Worm (Caenorhabditis elegans) whole organism, L4 larva: ENCODE measurements around the gene bus-4.
A peak's percentile ranks its signal among the peaks of the same experiment; 100 is the strongest.
"Not testable (repeated sequence)": the region's sequence is repeated elsewhere in the genome, so short reads cannot be mapped to it uniquely, and the experiment has no call there.

Source experiments
- F37D6.2 ChIP-seq: sonication (generic microtip); optimal IDR thresholded peaks from 2 replicates; lab custom pipeline; 2016; ENCODE audit warnings: mild to moderate bottlenecking, missing genetic modification characterization, missing compliant biosample characterization
- R02D3.7 ChIP-seq: fragments of 150-350 bp; sonication (generic microtip); optimal IDR thresholded peaks from 3 replicates; lab custom pipeline; 2014; ENCODE audit warnings: missing biosample characterization, missing genetic modification characterization
- T26A8.4 ChIP-seq: fragments of 200-800 bp; sonication (Bioruptor generic); IDR thresholded peaks from 2 replicates; pipeline ENCODE4 v1.3.6; 2022; ENCODE audit warnings: missing genetic modification characterization, missing compliant biosample characterization
- Y48G9A.11 ChIP-seq: fragments of 200-800 bp; sonication (Bioruptor generic); IDR thresholded peaks from 2 replicates; pipeline ENCODE4 v1.3.6; 2022; ENCODE audit warnings: missing genetic modification reagents, missing genetic modification characterization, missing compliant biosample characterization
- ZK337.2 ChIP-seq: fragments of 200-800 bp; sonication (Bioruptor generic); IDR thresholded peaks from 2 replicates; pipeline ENCODE4 v1.3.6; 2022; ENCODE audit warnings: missing genetic modification reagents, missing genetic modification characterization, missing compliant biosample characterization
- aha-1 ChIP-seq: fragments of 150-350 bp; peaks from one replicate; lab custom pipeline; 2014; ENCODE audit warnings: missing biosample characterization, missing genetic modification characterization
- arid-1 ChIP-seq: fragments of 200-800 bp; sonication (Bioruptor generic); conservative IDR thresholded peaks from 2 replicates; pipeline ENCODE4 v1.3.6; 2022; ENCODE audit warnings: missing genetic modification reagents, missing genetic modification characterization, missing compliant biosample characterization
- ceh-20 ChIP-seq: fragments of 200-800 bp; sonication (Bioruptor generic); IDR thresholded peaks from 2 replicates; pipeline ENCODE4 v1.3.6; 2022; ENCODE audit warnings: missing genetic modification reagents, missing genetic modification characterization, missing compliant biosample characterization
- ceh-82 ChIP-seq: sonication (generic microtip); optimal IDR thresholded peaks from 2 replicates; lab custom pipeline; 2017; ENCODE audit warnings: missing biosample characterization, missing genetic modification characterization
- cey-2 ChIP-seq: sonication (generic microtip); optimal IDR thresholded peaks from 3 replicates; lab custom pipeline; 2017; ENCODE audit warnings: missing genetic modification characterization, mild to moderate bottlenecking, missing compliant biosample characterization, antibody characterized with exemption, borderline replicate concordance; ENCODE audit not compliant: insufficient read depth
- ctbp-1 ChIP-seq: fragments of 200-800 bp; sonication (Bioruptor generic); IDR thresholded peaks from 2 replicates; pipeline ENCODE4 v1.3.6; 2022; ENCODE audit warnings: missing genetic modification reagents, missing genetic modification characterization, missing compliant biosample characterization
- daf-12 ChIP-seq: fragments of 150-350 bp; optimal IDR thresholded peaks from 2 replicates; lab custom pipeline; 2014; ENCODE audit warnings: missing biosample characterization, missing genetic modification reagents, missing genetic modification characterization
- daf-16 ChIP-seq, 3 experiments: sonication (generic microtip); optimal IDR thresholded peaks; 2 replicates each; lab custom pipeline; 2016 to 2017; ENCODE audit warnings: missing genetic modification characterization in 3 of 3, missing genetic modification reagents in 3 of 3, mild to moderate bottlenecking in 2 of 3, missing compliant biosample characterization in 2 of 3, missing biosample characterization in 1 of 3, moderate library complexity in 1 of 3
- daf-19 ChIP-seq: fragments of 200-800 bp; sonication (Bioruptor generic); conservative IDR thresholded peaks from 2 replicates; pipeline ENCODE4 v1.3.6; 2022; ENCODE audit warnings: missing genetic modification characterization, missing compliant biosample characterization
- daf-8 ChIP-seq: fragments of 200-800 bp; sonication (Bioruptor generic); IDR thresholded peaks from 2 replicates; pipeline ENCODE4 v1.3.6; 2022; ENCODE audit warnings: missing genetic modification characterization, missing compliant biosample characterization
- dmd-6 ChIP-seq: fragments of 200-800 bp; sonication (Bioruptor generic); IDR thresholded peaks from 2 replicates; pipeline ENCODE4 v1.3.6; 2022; ENCODE audit warnings: missing genetic modification reagents, missing genetic modification characterization, missing compliant biosample characterization
- dmd-9 ChIP-seq: fragments of 200-800 bp; sonication (Bioruptor generic); IDR thresholded peaks from 2 replicates; pipeline ENCODE4 v1.3.6; 2022; ENCODE audit warnings: missing genetic modification reagents, missing genetic modification characterization, missing compliant biosample characterization
- dpl-1 ChIP-seq: fragments of 150-350 bp; optimal IDR thresholded peaks from 2 replicates; lab custom pipeline; 2014; ENCODE audit warnings: missing biosample characterization, missing genetic modification reagents, missing genetic modification characterization
- dve-1 ChIP-seq: sonication (generic microtip); optimal IDR thresholded peaks from 2 replicates; lab custom pipeline; 2017; ENCODE audit warnings: antibody characterized with exemption, mild to moderate bottlenecking, missing genetic modification characterization, missing compliant biosample characterization; ENCODE audit not compliant: insufficient read depth
- egl-43 ChIP-seq: fragments of 200-800 bp; sonication (Bioruptor generic); IDR thresholded peaks from 2 replicates; pipeline ENCODE4 v1.3.6; 2022; ENCODE audit warnings: missing genetic modification reagents, missing genetic modification characterization, missing compliant biosample characterization
- hif-1 ChIP-seq, 2 experiments: sonication (generic microtip); optimal IDR thresholded peaks; 2 replicates each; lab custom pipeline; 2016 to 2017; ENCODE audit warnings: missing compliant biosample characterization in 2 of 2, missing genetic modification characterization in 2 of 2, missing genetic modification reagents in 2 of 2, missing genotype in 2 of 2, mild to moderate bottlenecking in 1 of 2
- lim-7 ChIP-seq: fragments of 200-800 bp; sonication (Bioruptor generic); IDR thresholded peaks from 2 replicates; pipeline ENCODE4 v1.3.6; 2022; ENCODE audit warnings: missing genetic modification characterization, missing compliant biosample characterization
- lin-1 ChIP-seq: fragments of 200-800 bp; sonication (Bioruptor generic); IDR thresholded peaks from 2 replicates; pipeline ENCODE4 v1.3.6; 2022; ENCODE audit warnings: missing genetic modification reagents, missing genetic modification characterization, missing compliant biosample characterization
- lin-29 ChIP-seq: fragments of 200-800 bp; sonication (Bioruptor generic); IDR thresholded peaks from 2 replicates; pipeline ENCODE4 v1.3.6; 2022; ENCODE audit warnings: missing genetic modification reagents, missing genetic modification characterization, missing compliant biosample characterization
- lin-38 ChIP-seq: fragments of 200-800 bp; sonication (Bioruptor generic); IDR thresholded peaks from 2 replicates; pipeline ENCODE4 v1.3.6; 2022; ENCODE audit warnings: missing genetic modification reagents, missing genetic modification characterization, missing compliant biosample characterization
- lsy-2 ChIP-seq, 2 experiments: fragments of 150-350 bp in 1 of 2; sonication (generic microtip) in 1 of 2; optimal IDR thresholded peaks; 2 replicates each; lab custom pipeline; 2014 to 2017; ENCODE audit warnings: missing biosample characterization in 2 of 2, missing genetic modification characterization in 2 of 2
- madf-5 ChIP-seq, 2 experiments: fragments of 200-800 bp; sonication (Bioruptor generic); IDR thresholded peaks; 2 replicates each; pipeline ENCODE4 v1.3.6; 2022; ENCODE audit warnings: missing compliant biosample characterization in 2 of 2, missing genetic modification characterization in 2 of 2
- madf-9 ChIP-seq: fragments of 200-800 bp; sonication (Bioruptor generic); conservative IDR thresholded peaks from 2 replicates; pipeline ENCODE4 v1.3.6; 2022; ENCODE audit warnings: missing genetic modification reagents, missing genetic modification characterization, missing compliant biosample characterization
- mdt-29 ChIP-seq: fragments of 200-800 bp; sonication (Bioruptor generic); IDR thresholded peaks from 2 replicates; pipeline ENCODE4 v1.3.6; 2022; ENCODE audit warnings: missing genetic modification reagents, missing genetic modification characterization, missing compliant biosample characterization
- mep-1 ChIP-seq: fragments of 150-350 bp; sonication (generic microtip); optimal IDR thresholded peaks from 3 replicates; lab custom pipeline; 2014; ENCODE audit warnings: missing biosample characterization, missing genetic modification characterization
- mes-2 ChIP-seq: sonication (generic microtip); optimal IDR thresholded peaks from 2 replicates; lab custom pipeline; 2016; ENCODE audit warnings: missing genotype, mild to moderate bottlenecking, missing genetic modification characterization, missing compliant biosample characterization; ENCODE audit not compliant: poor library complexity, severe bottlenecking
- mxl-2 ChIP-seq: fragments of 200-800 bp; sonication (Bioruptor generic); conservative IDR thresholded peaks from 2 replicates; pipeline ENCODE4 v1.3.6; 2022; ENCODE audit warnings: missing genetic modification reagents, missing genetic modification characterization, missing compliant biosample characterization
- nhr-10 ChIP-seq: fragments of 150-350 bp; optimal IDR thresholded peaks from 2 replicates; lab custom pipeline; 2014; ENCODE audit warnings: missing biosample characterization, missing genetic modification characterization
- nhr-25 ChIP-seq: sonication (generic microtip); optimal IDR thresholded peaks from 2 replicates; lab custom pipeline; 2017; ENCODE audit warnings: missing genetic modification characterization, mild to moderate bottlenecking, missing compliant biosample characterization, antibody characterized with exemption, moderate library complexity, borderline replicate concordance; ENCODE audit not compliant: insufficient read depth
- nhr-41 ChIP-seq: fragments of 200-800 bp; sonication (Bioruptor generic); IDR thresholded peaks from 2 replicates; pipeline ENCODE4 v1.3.6; 2022; ENCODE audit warnings: missing genetic modification reagents, missing genetic modification characterization, missing compliant biosample characterization
- pha-4 ChIP-seq, 2 experiments: fragments of 150-350 bp in 1 of 2; fragments of 200-800 bp in 1 of 2; sonication (Bioruptor generic) in 1 of 2; IDR thresholded peaks in 1 of 2; optimal IDR thresholded peaks in 1 of 2; 2 replicates each; pipeline versions ENCODE4 v1.3.6 to Lab custom; 2014 to 2022; ENCODE audit warnings: missing genetic modification characterization in 2 of 2, missing genetic modification reagents in 2 of 2, missing biosample characterization in 1 of 2, missing compliant biosample characterization in 1 of 2
- rbr-2 ChIP-seq: sonication (generic microtip); optimal IDR thresholded peaks from 2 replicates; lab custom pipeline; 2016; ENCODE audit warnings: missing genotype, missing genetic modification characterization, missing compliant biosample characterization
- set-16 ChIP-seq: fragments of 200-800 bp; sonication (Bioruptor generic); IDR thresholded peaks from 2 replicates; pipeline ENCODE4 v1.3.6; 2022; ENCODE audit warnings: missing genetic modification reagents, missing genetic modification characterization, missing compliant biosample characterization
- skn-1 ChIP-seq: fragments of 150-350 bp; optimal IDR thresholded peaks from 2 replicates; lab custom pipeline; 2014; ENCODE audit warnings: missing biosample characterization, missing genetic modification characterization
- spr-1 ChIP-seq: sonication (generic microtip); optimal IDR thresholded peaks from 2 replicates; lab custom pipeline; 2016; ENCODE audit warnings: mild to moderate bottlenecking, missing genetic modification characterization, missing compliant biosample characterization
- tag-97 ChIP-seq: fragments of 200-800 bp; sonication (Bioruptor generic); IDR thresholded peaks from 2 replicates; pipeline ENCODE4 v1.3.6; 2022; ENCODE audit warnings: missing genetic modification characterization, missing compliant biosample characterization
- tra-1 ChIP-seq: fragments of 200-800 bp; sonication (Bioruptor generic); IDR thresholded peaks from 2 replicates; pipeline ENCODE4 v1.3.6; 2022; ENCODE audit warnings: missing genetic modification reagents, missing genetic modification characterization, missing compliant biosample characterization
- unc-130 ChIP-seq: sonication (generic microtip); optimal IDR thresholded peaks from 2 replicates; lab custom pipeline; 2016; ENCODE audit warnings: missing genetic modification reagents, missing genetic modification characterization, missing compliant biosample characterization
- unc-62 ChIP-seq, 3 experiments: fragments of 150-350 bp in 1 of 3; sonication (generic microtip); optimal IDR thresholded peaks in 2 of 3; peaks in 1 of 3; 1 replicate in 1 of 3; 2 replicates in 2 of 3; lab custom pipeline; 2014 to 2017; ENCODE audit warnings: missing biosample characterization in 3 of 3, missing genetic modification characterization in 3 of 3, missing genetic modification reagents in 3 of 3, missing genotype in 1 of 3
- vab-7 ChIP-seq: fragments of 200-800 bp; sonication (Bioruptor generic); IDR thresholded peaks from 2 replicates; pipeline ENCODE4 v1.3.6; 2022; ENCODE audit warnings: missing genetic modification reagents, missing genetic modification characterization, missing compliant biosample characterization
- zfp-3 ChIP-seq: fragments of 200-800 bp; sonication (Bioruptor generic); conservative IDR thresholded peaks from 2 replicates; pipeline ENCODE4 v1.3.6; 2022; ENCODE audit warnings: missing genetic modification reagents, missing genetic modification characterization, missing compliant biosample characterization

Gene bus-4

DNA sequence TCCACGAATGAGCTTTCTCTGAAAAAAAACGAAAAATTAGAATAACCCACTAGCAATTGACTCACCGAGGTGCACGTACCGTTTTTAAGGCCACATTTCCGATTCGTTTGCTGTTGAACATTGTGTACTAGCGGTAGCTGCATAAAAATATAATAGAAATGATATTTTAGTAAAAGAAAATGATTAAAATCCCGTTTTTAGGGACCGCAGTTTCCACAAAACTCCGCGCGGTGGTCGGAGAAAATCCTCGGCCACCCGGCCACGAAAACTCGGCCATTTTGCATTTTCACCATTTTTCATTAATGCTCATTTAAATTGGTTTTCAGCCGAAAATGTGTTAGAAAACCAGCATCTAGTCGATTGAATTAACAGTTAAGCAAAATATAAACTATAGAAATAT is 24.3 kb downstream of the bus-4 start, which contains the start of gene yars-2:
Gene yars-2 (minus strand): TSS at position 249 of the 400 bp plus-strand sequence.
- no peak for TF ChIP-seq F37D6.2
- TF ChIP-seq daf-19 (GFP tag; lab: Robert Waterston, UW): no peak
- TF ChIP-seq daf-12 (tag; lab: Kevin White, UChicago): no peak
- TF ChIP-seq daf-16 (GFP tag; optimal IDR thresholded peaks at IDR 0.05; lab: Kevin White, UChicago): no peak
- no peak for TF ChIP-seq daf-16 (tag; optimal IDR thresholded peaks at IDR 0.05; lab: Kevin White, UChicago)
- no peak for TF ChIP-seq ceh-20 (GFP tag; lab: Robert Waterston, UW)
- TF ChIP-seq cey-2: no peak
- no peak for TF ChIP-seq dmd-6 (GFP tag; lab: Robert Waterston, UW)
- no peak for TF ChIP-seq nhr-10 (tag; lab: Kevin White, UChicago)
- TF ChIP-seq vab-7 (GFP tag; lab: Robert Waterston, UW): no peak
- TF ChIP-seq ctbp-1 (GFP tag; lab: Robert Waterston, UW): no peak
- no peak for TF ChIP-seq mep-1
- peak; percentile 54 for TF ChIP-seq lin-38
- TF ChIP-seq unc-130 (GFP tag; lab: Kevin White, UChicago): peak; percentile 86
- TF ChIP-seq lim-7 (GFP tag; lab: Robert Waterston, UW): no peak
- no peak for TF ChIP-seq zfp-3
- TF ChIP-seq ceh-82 (tag; lab: Kevin White, UChicago): no peak
- peak in 1 of 2 experiments; percentile 91 for TF ChIP-seq unc-62 (GFP tag; optimal IDR thresholded peaks at IDR 0.05 in 1 of 2; lab: Kevin White, UChicago)
- TF ChIP-seq unc-62 (tag; optimal IDR thresholded peaks at IDR 0.05; lab: Kevin White, UChicago): no peak
- peak; percentile 17 for TF ChIP-seq dve-1 (tag; lab: Kevin White, UChicago)
- TF ChIP-seq rbr-2: peak; percentile 25
- no peak for TF ChIP-seq egl-43
- peak in 1 of 2 experiments; percentile 76 for TF ChIP-seq hif-1 (tag; optimal IDR thresholded peaks at IDR 0.05; lab: Kevin White, UChicago)
- no peak for TF ChIP-seq R02D3.7
- TF ChIP-seq skn-1 (tag; lab: Kevin White, UChicago): no peak
- TF ChIP-seq nhr-25: no peak
- no peak for TF ChIP-seq spr-1 (tag; lab: Kevin White, UChicago)
- TF ChIP-seq mes-2: peak; percentile 92
- peak; percentile 16 for TF ChIP-seq aha-1 (tag; lab: Kevin White, UChicago)
- TF ChIP-seq lsy-2 (tag; optimal IDR thresholded peaks at IDR 0.05; lab: Kevin White, UChicago): peak in 1 of 2 experiments; percentile 67
- TF ChIP-seq, all 104 proteins: peak for 9

DNA sequence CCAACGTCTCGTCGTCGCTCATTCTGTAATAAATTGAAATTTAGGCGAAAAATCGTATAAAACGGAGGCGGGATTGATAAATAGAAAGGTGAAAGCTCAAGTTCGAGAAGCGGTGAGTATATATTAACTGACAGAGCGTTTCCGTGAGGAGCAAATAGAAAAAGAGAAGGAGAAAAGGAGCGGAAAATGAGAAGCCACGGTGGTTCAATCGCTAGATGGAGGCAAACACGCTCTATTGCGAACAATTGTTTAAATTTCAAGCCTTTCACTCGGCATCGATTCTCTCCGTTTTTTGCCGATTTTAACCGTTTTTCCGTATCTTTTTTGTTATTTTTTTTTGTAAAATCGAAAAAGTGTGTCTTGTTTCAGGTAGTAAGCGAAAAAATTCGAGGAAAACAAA is 27.7 kb downstream of the bus-4 start, which contains the start of gene miro-1:
Gene miro-1 (minus strand): TSS at position 23 of the 400 bp plus-strand sequence.
- peak; percentile 85 for TF ChIP-seq lin-38

DNA sequence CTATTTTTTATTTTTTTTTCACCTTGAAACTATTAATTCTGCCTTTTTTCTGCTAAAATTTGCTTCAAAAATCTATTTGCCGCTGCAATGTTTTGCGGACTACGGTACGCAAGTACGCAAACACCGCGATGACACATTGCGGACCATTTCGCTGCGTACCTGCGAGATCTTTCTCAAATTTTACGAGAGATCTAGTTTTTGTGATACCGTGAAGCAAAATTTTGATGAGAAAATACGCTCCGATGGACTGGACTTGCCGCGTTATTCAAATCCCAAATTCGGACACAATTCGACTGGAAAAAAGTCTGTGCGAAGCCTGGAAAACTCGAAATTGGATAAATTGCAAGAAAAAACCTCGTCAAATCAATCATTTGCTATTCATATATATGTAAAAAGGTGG is 32.5 kb downstream of the bus-4 start:
- peak; percentile 98 for TF ChIP-seq lin-29
- TF ChIP-seq tra-1 (GFP tag; lab: Robert Waterston, UW): peak; percentile 94
- peak; percentile 92 for TF ChIP-seq mdt-29 (GFP tag; lab: Robert Waterston, UW)
- TF ChIP-seq madf-9: peak; percentile 95
- TF ChIP-seq dmd-9 (GFP tag; lab: Robert Waterston, UW): peak; percentile 97
- TF ChIP-seq arid-1 (GFP tag; lab: Robert Waterston, UW): peak; percentile 90
- peak; percentile 93 for TF ChIP-seq pha-4 (GFP tag; IDR thresholded peaks at IDR 0.05; lab: Robert Waterston, UW)
- TF ChIP-seq pha-4 (tag; optimal IDR thresholded peaks at IDR 0.05; lab: Kevin White, UChicago): not testable (repeated sequence)
- peak; percentile 65; the same call in 1 of the 2 replicates for TF ChIP-seq mxl-2 (GFP tag; lab: Robert Waterston, UW)
- peak; percentile 86 for TF ChIP-seq lin-1 (GFP tag; lab: Robert Waterston, UW)
- peak; percentile 74; the same call in 1 of the 2 replicates for TF ChIP-seq daf-8 (GFP tag; lab: Robert Waterston, UW)
- peak; percentile 52; the same call in 1 of the 2 replicates for TF ChIP-seq set-16 (GFP tag; lab: Robert Waterston, UW)
- peak; percentile 10 for TF ChIP-seq dpl-1 (GFP tag; lab: Kevin White, UChicago)
- TF ChIP-seq madf-5 (GFP tag; IDR thresholded peaks at IDR 0.05; lab: Robert Waterston, UW): peak in 1 of 2 experiments; percentile 96; a peak in 2 of 4 replicates
- peak; percentile 53 for TF ChIP-seq rbr-2
- TF ChIP-seq ZK337.2 (GFP tag; lab: Robert Waterston, UW): peak; percentile 95
- TF ChIP-seq T26A8.4 (GFP tag; lab: Robert Waterston, UW): peak; percentile 97
- peak; percentile 99 for TF ChIP-seq lin-38
- peak; percentile 59; the same call in 1 of the 2 replicates for TF ChIP-seq nhr-41 (GFP tag; lab: Robert Waterston, UW)
- peak; percentile 97 for TF ChIP-seq zfp-3
- TF ChIP-seq Y48G9A.11 (GFP tag; lab: Robert Waterston, UW): peak; percentile 75
- TF ChIP-seq tag-97 (GFP tag; lab: Robert Waterston, UW): peak; percentile 83; the same call in 1 of the 2 replicates
